Fruit fly (Drosophila melanogaster) whole organism, adult: ENCODE data around the gene CG9624.

Experiments
- CG12768 ChIP-seq: fragments of 200-800 bp; sonication (Bioruptor generic); optimal IDR thresholded peaks from 2 replicates; lab custom pipeline; 2017; ENCODE audit warnings: missing biosample characterization, missing genetic modification characterization, mild to moderate bottlenecking, moderate library complexity, missing genetic modification reagents
- CG14711 ChIP-seq: fragments of 200-800 bp; sonication (Bioruptor generic); optimal IDR thresholded peaks from 2 replicates; lab custom pipeline; 2018; ENCODE audit warnings: missing biosample characterization, mild to moderate bottlenecking, missing genetic modification characterization, moderate library complexity
- CG5204 ChIP-seq: fragments of 200-800 bp; sonication (Bioruptor generic); optimal IDR thresholded peaks from 2 replicates; lab custom pipeline; 2016; ENCODE audit warnings: missing biosample characterization, missing genetic modification characterization
- Mnt ChIP-seq: fragments of 200-800 bp; sonication (Bioruptor generic); optimal IDR thresholded peaks from 2 replicates; lab custom pipeline; 2016; ENCODE audit warnings: missing biosample characterization, mild to moderate bottlenecking, missing genetic modification characterization
- bab1 ChIP-seq: fragments of 200-800 bp; sonication (Bioruptor generic); optimal IDR thresholded peaks from 3 replicates; lab custom pipeline; 2019; ENCODE audit warnings: missing biosample characterization, mild to moderate bottlenecking, missing genetic modification characterization, moderate library complexity
- cic ChIP-seq: fragments of 200-800 bp; sonication (Bioruptor generic); optimal IDR thresholded peaks from 2 replicates; lab custom pipeline; 2017; ENCODE audit warnings: missing biosample characterization, mild to moderate bottlenecking, missing genetic modification characterization, moderate library complexity
- cnc ChIP-seq, 2 experiments: fragments of >200 bp; optimal IDR thresholded peaks; 2 replicates each; lab custom pipeline; 2017
- ovo ChIP-seq: fragments of 200-800 bp; sonication (Bioruptor generic); optimal IDR thresholded peaks from 2 replicates; lab custom pipeline; 2016; ENCODE audit warnings: missing biosample characterization, missing genetic modification characterization

- TF ChIP-seq Mnt (GFP tag; lab: Kevin White, UChicago) (no peak), bab1 (no peak), CG14711 (no peak), cnc (optimal IDR thresholded peaks at IDR 0.05; lab: Kevin White, UChicago) (no peak), cic (no peak), CG12768 (GFP tag; lab: Kevin White, UChicago) (no peak), ovo (GFP tag; lab: Kevin White, UChicago) (no peak), CG5204 (GFP tag; lab: Kevin White, UChicago) (no peak)
Observed at dm6 chr3R:14275519-14276172, 46.7 kb upstream of the CG9624 start.
